Fruit fly (Drosophila melanogaster) whole organism, pupa: ENCODE results near the gene Rap1.

Experiments used
- CG12605 ChIP-seq: fragments of 200-800 bp; sonication (Bioruptor generic); IDR thresholded peaks from 2 replicates; pipeline ENCODE4 v1.3.6; 2022; ENCODE audit warnings: missing biosample characterization, missing genetic modification characterization
- CG15710 ChIP-seq: fragments of 200-800 bp; sonication (Bioruptor generic); optimal IDR thresholded peaks from 2 replicates; lab custom pipeline; 2018; ENCODE audit warnings: missing biosample characterization, mild to moderate bottlenecking, missing genetic modification characterization, moderate library complexity
- CG17806 ChIP-seq: fragments of 200-800 bp; sonication (Bioruptor generic); optimal IDR thresholded peaks from 2 replicates; lab custom pipeline; 2018; ENCODE audit warnings: missing biosample characterization, mild to moderate bottlenecking, missing genetic modification characterization, moderate library complexity
- D1 ChIP-seq: fragments of 200-800 bp; sonication (Bioruptor generic); optimal IDR thresholded peaks from 2 replicates; lab custom pipeline; 2018; ENCODE audit warnings: missing biosample characterization, mild to moderate bottlenecking, missing genetic modification characterization, moderate library complexity

DNA sequence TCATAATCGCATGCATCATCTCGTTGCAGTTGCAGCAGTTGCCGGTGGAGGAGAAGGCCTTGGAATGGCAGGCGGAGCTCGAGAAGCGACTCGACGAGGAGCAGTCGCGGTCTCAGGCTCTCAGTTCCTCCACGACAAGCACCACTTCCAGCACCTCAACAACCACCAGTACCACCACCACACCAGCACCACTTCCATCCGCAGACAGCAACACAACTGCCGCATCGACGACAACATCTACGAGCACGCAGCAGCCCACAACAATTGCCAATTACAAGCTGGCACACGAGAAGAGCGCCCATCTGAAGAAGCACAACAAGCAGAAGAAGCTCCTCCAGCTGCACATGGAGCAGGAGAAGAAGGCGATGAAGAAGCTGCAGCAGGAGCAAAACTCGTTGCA, 39.7 kb downstream of the Rap1 start:
- TF ChIP-seq CG15710 (tag; lab: Kevin White, UChicago) (no peak), D1 (no peak), CG17806 (tag; lab: Kevin White, UChicago) (no peak), CG12605 (GFP tag; lab: Robert Waterston, UW) (no peak)
